Worm (Caenorhabditis elegans): ENCODE data around the gene B0310.1.

The B0310.1 gene

ce11 chrX:489635-490105 lies 3.4 kb upstream of the B0310.1 start, which contains the start of gene egl-17 (continued):
- peak; percentile 55 for TF ChIP-seq fos-1 (tag; optimal IDR thresholded peaks at IDR 0.05)
- no peak for TF ChIP-seq grh-1 (GFP tag; IDR thresholded peaks at IDR 0.05)
- no peak for TF ChIP-seq ets-5 (GFP tag; IDR thresholded peaks at IDR 0.05)
- peak in 1 of 2 experiments; percentile 71 for TF ChIP-seq lin-35 (GFP tag; optimal IDR thresholded peaks at IDR 0.05)
- no peak for TF ChIP-seq sptf-1 (tag; optimal IDR thresholded peaks at IDR 0.05)
- TF ChIP-seq lin-14 (GFP tag; optimal IDR thresholded peaks at IDR 0.05), result peak; percentile 63
- peak; percentile 44 for TF ChIP-seq xbp-1 (tag; optimal IDR thresholded peaks at IDR 0.05)
- TF ChIP-seq mab-9 (GFP tag; IDR thresholded peaks at IDR 0.05), result no peak
- no peak for TF ChIP-seq egl-27 (tag; optimal IDR thresholded peaks at IDR 0.05)
- no peak for TF ChIP-seq ztf-4 (tag; optimal IDR thresholded peaks at IDR 0.05)
- TF ChIP-seq ceh-88 (GFP tag; IDR thresholded peaks at IDR 0.05), result peak; percentile 48; the same call in 1 of the 2 replicates
- peak; percentile 53 for TF ChIP-seq snpc-4 (tag; optimal IDR thresholded peaks at IDR 0.05)
- TF ChIP-seq nhr-237 (tag; optimal IDR thresholded peaks at IDR 0.05), result no peak
- TF ChIP-seq nhr-77 (tag; optimal IDR thresholded peaks at IDR 0.05), result peak; percentile 23
- TF ChIP-seq alr-1 (tag; optimal IDR thresholded peaks at IDR 0.05; ENCODE audit: borderline replicate concordance), result no peak
- peak; percentile 36 for TF ChIP-seq elt-2 (tag; optimal IDR thresholded peaks at IDR 0.05)
- TF ChIP-seq ceh-82 (tag; optimal IDR thresholded peaks at IDR 0.05), result peak; percentile 32 to 72 (median 57)
- TF ChIP-seq lir-3 (tag; optimal IDR thresholded peaks at IDR 0.05; ENCODE audit: poor library complexity), result peak; percentile 51
- no peak for TF ChIP-seq mef-2 (tag; optimal IDR thresholded peaks at IDR 0.05)
- TF ChIP-seq unc-98 (GFP tag; IDR thresholded peaks at IDR 0.05), result 0 out of 2 replicates have a peak, but pooled peaks have one; percentile 23
- peak; percentile 59 for TF ChIP-seq pax-3 (tag; optimal IDR thresholded peaks at IDR 0.05)
- TF ChIP-seq zip-4 (GFP tag; optimal IDR thresholded peaks at IDR 0.05), result no peak
- TF ChIP-seq ceh-63 (GFP tag; optimal IDR thresholded peaks at IDR 0.05), result no peak
- TF ChIP-seq fkh-8 (tag; optimal IDR thresholded peaks at IDR 0.05), result peak; percentile 54
- TF ChIP-seq nhr-85 (tag), result peak; percentile 68
- no peak for TF ChIP-seq fkh-4 (tag; optimal IDR thresholded peaks at IDR 0.05; ENCODE audit: borderline replicate concordance)
- no peak for TF ChIP-seq unc-86 (tag; optimal IDR thresholded peaks at IDR 0.05)
- no peak for TF ChIP-seq ama-1 (optimal IDR thresholded peaks at IDR 0.05)
- peak; percentile 26 for TF ChIP-seq irx-1 (tag; optimal IDR thresholded peaks at IDR 0.05)
- TF ChIP-seq nhr-47 (tag; optimal IDR thresholded peaks at IDR 0.05), result peak; percentile 78
- peak; percentile 44 for TF ChIP-seq vab-15 (tag; optimal IDR thresholded peaks at IDR 0.05)
- no peak for TF ChIP-seq ceh-90 (tag; optimal IDR thresholded peaks at IDR 0.05)
- TF ChIP-seq ceh-8 (GFP tag; optimal IDR thresholded peaks at IDR 0.05), result no peak
- no peak for TF ChIP-seq lin-39 (tag; optimal IDR thresholded peaks at IDR 0.05)
- TF ChIP-seq nhr-84 (tag; optimal IDR thresholded peaks at IDR 0.05), result no peak
- TF ChIP-seq blmp-1 (tag; optimal IDR thresholded peaks at IDR 0.05), result no peak
- peak; percentile 9 for TF ChIP-seq sox-4 (tag; optimal IDR thresholded peaks at IDR 0.05)
- peak; percentile 73 for TF ChIP-seq nhr-19 (GFP tag; conservative IDR thresholded peaks at IDR 0.05)
- TF ChIP-seq lin-15B (tag; optimal IDR thresholded peaks at IDR 0.05), result no peak
- TF ChIP-seq snu-23 (GFP tag; optimal IDR thresholded peaks at IDR 0.05), result peak; percentile 86
- no peak for TF ChIP-seq nhr-76 (tag; optimal IDR thresholded peaks at IDR 0.05)
- peak; percentile 65 for TF ChIP-seq swsn-7 (tag; optimal IDR thresholded peaks at IDR 0.05)
- no peak for TF ChIP-seq pag-3 (tag; optimal IDR thresholded peaks at IDR 0.05; ENCODE audit: borderline replicate concordance, insufficient read depth)
- TF ChIP-seq nhr-11 (tag; optimal IDR thresholded peaks at IDR 0.05), result no peak
- no peak for TF ChIP-seq ces-1 (GFP tag; optimal IDR thresholded peaks at IDR 0.05)
- no peak for TF ChIP-seq tlp-1 (tag; optimal IDR thresholded peaks at IDR 0.05)
- TF ChIP-seq efl-3 (GFP tag; optimal IDR thresholded peaks at IDR 0.05), result no peak
- TF ChIP-seq lsy-2 (tag; optimal IDR thresholded peaks at IDR 0.05), result peak in 1 of 2 experiments; percentile 50

Measured in whole organism, L1 larva.